Comparison of ENCODE assay signal across 2 fruit fly cellular contexts in the genomic region with DNA sequence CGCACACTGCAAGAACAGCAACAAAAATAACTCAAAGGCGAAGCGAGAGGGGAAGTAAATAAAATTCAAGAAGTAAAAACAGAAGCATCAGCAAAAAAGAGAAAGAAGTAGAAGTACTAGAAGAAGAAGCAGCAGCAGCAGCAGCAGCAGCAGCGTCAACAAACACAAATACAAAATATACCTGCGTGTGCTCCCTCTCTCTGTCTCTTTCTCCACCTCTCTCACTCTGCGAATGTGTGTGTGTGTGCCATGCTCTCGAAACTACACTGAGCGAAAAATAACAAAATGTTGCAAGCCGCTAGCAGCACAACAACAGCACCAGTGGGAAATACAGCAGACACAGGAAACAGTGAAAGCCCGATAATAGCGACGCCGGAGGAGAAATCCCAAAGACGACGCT.
TF ChIP-seq lines count a peak whose summit lies in the region.

No protein-coding gene starts in this region.

TF ChIP-seq in whole organism, embryonic, 481 proteins besides CTCF, POLR2A, EP300 and RAD21 (continued from another document):
- TF ChIP-seq Xrp1 (GFP tag; IDR thresholded peaks at IDR 0.05; lab: Robert Waterston, UW) (peak; percentile 32; the same call in 1 of the 2 replicates), Trl (optimal IDR thresholded peaks at IDR 0.05; lab: Kevin White, UChicago) (peak; percentile 50 to 52), Trl (GFP tag; optimal IDR thresholded peaks at IDR 0.05; lab: Kevin White, UChicago) (no peak), CG15479 (GFP tag; optimal IDR thresholded peaks at IDR 0.05; lab: Kevin White, UChicago) (peak; percentile 3), CG18011 (GFP tag; optimal IDR thresholded peaks at IDR 0.05; lab: Kevin White, UChicago) (no peak), pros (GFP tag; optimal IDR thresholded peaks at IDR 0.05; lab: Kevin White, UChicago) (peak; percentile 73), CG17186 (GFP tag; optimal IDR thresholded peaks at IDR 0.05; lab: Kevin White, UChicago) (no peak), lab (GFP tag; optimal IDR thresholded peaks at IDR 0.05; lab: Kevin White, UChicago) (peak; percentile 6), CG11504 (tag; optimal IDR thresholded peaks at IDR 0.05; lab: Kevin White, UChicago) (peak; percentile 79), ci (GFP tag; IDR thresholded peaks at IDR 0.05; lab: Robert Waterston, UW) (0 out of 3 replicates have a peak, but pooled peaks have one; percentile 5), nom (GFP tag; optimal IDR thresholded peaks at IDR 0.05; lab: Kevin White, UChicago) (peak; percentile 47), CG1832 (GFP tag; optimal IDR thresholded peaks at IDR 0.05; lab: Kevin White, UChicago) (peak; percentile 72), Dip2 (GFP tag; IDR thresholded peaks at IDR 0.05; lab: Robert Waterston, UW) (no peak), tll (GFP tag; optimal IDR thresholded peaks at IDR 0.05; lab: Kevin White, UChicago) (peak in 1 of 2 experiments; percentile 17), sisA (GFP tag; IDR thresholded peaks at IDR 0.05; lab: Robert Waterston, UW) (0 out of 2 replicates have a peak, but pooled peaks have one; percentile 7), dpn (GFP tag; optimal IDR thresholded peaks at IDR 0.05; lab: Kevin White, UChicago) (peak in 1 of 2 experiments; percentile 22), CG4360 (GFP tag; IDR thresholded peaks at IDR 0.05; lab: Robert Waterston, UW) (0 out of 2 replicates have a peak, but pooled peaks have one; percentile 4), chn (GFP tag; optimal IDR thresholded peaks at IDR 0.05; lab: Kevin White, UChicago) (peak; percentile 25), B-H1 (GFP tag; IDR thresholded peaks at IDR 0.05; lab: Robert Waterston, UW) (no peak), Med (GFP tag; lab: Kevin White, UChicago) (peak; percentile 67), CG14014 (GFP tag; IDR thresholded peaks at IDR 0.05; lab: Robert Waterston, UW) (0 out of 2 replicates have a peak, but pooled peaks have one; percentile 16), dm (GFP tag; optimal IDR thresholded peaks at IDR 0.05; lab: Kevin White, UChicago) (peak; percentile 20), Bdp1 (GFP tag; optimal IDR thresholded peaks at IDR 0.05; lab: Kevin White, UChicago) (peak; percentile 0), CG4424 (GFP tag; optimal IDR thresholded peaks at IDR 0.05; lab: Kevin White, UChicago) (peak; percentile 1), CG17328 (GFP tag; IDR thresholded peaks at IDR 0.05; lab: Robert Waterston, UW) (no peak), cg (GFP tag; optimal IDR thresholded peaks at IDR 0.05; lab: Kevin White, UChicago) (peak; percentile 84), seq (GFP tag; IDR thresholded peaks at IDR 0.05; lab: Robert Waterston, UW) (peak; percentile 32; the same call in 1 of the 2 replicates), HLHmδ (GFP tag; optimal IDR thresholded peaks at IDR 0.05; lab: Kevin White, UChicago) (peak; percentile 38), grau (tag; optimal IDR thresholded peaks at IDR 0.05; lab: Kevin White, UChicago) (peak; percentile 73)

TF ChIP-seq in whole organism, prepupa, 60 proteins besides CTCF, POLR2A, EP300 and RAD21 (continued from another document):
- TF ChIP-seq fkh (GFP tag; optimal IDR thresholded peaks at IDR 0.05; lab: Kevin White, UChicago), result peak; percentile 57
- no peak for TF ChIP-seq Lpt (GFP tag; optimal IDR thresholded peaks at IDR 0.05; lab: Kevin White, UChicago)
- TF ChIP-seq net (GFP tag; optimal IDR thresholded peaks at IDR 0.05; lab: Kevin White, UChicago), result no peak
- peak; percentile 8 for TF ChIP-seq achi (GFP tag; optimal IDR thresholded peaks at IDR 0.05; lab: Kevin White, UChicago)
- TF ChIP-seq acj6 (GFP tag; optimal IDR thresholded peaks at IDR 0.05; lab: Kevin White, UChicago), result no peak
- no peak for TF ChIP-seq Sox14 (GFP tag; optimal IDR thresholded peaks at IDR 0.05; lab: Kevin White, UChicago)
- no peak for TF ChIP-seq lz (GFP tag; optimal IDR thresholded peaks at IDR 0.05; lab: Kevin White, UChicago)
